Worm (Caenorhabditis elegans) whole organism, L3 larva: ENCODE results near the gene lurp-3.

Source experiments
- ceh-28 ChIP-seq: fragments of 150-350 bp; optimal IDR thresholded peaks from 2 replicates; lab custom pipeline; 2014; ENCODE audit warnings: missing biosample characterization, missing genetic modification reagents, missing genetic modification characterization
- fkh-10 ChIP-seq: sonication (generic microtip); optimal IDR thresholded peaks from 2 replicates; lab custom pipeline; 2017; ENCODE audit warnings: missing biosample characterization, missing genetic modification reagents, missing genetic modification characterization
- nhr-11 ChIP-seq: fragments of 150-350 bp; optimal IDR thresholded peaks from 2 replicates; lab custom pipeline; 2014; ENCODE audit warnings: missing biosample characterization, missing genetic modification characterization
- nhr-28 ChIP-seq: fragments of 150-350 bp; optimal IDR thresholded peaks from 2 replicates; lab custom pipeline; 2014; ENCODE audit warnings: missing biosample characterization, missing genetic modification characterization
- pha-4 ChIP-seq: fragments of 150-350 bp; optimal IDR thresholded peaks from 2 replicates; lab custom pipeline; 2014; ENCODE audit warnings: missing biosample characterization, missing genetic modification reagents, missing genetic modification characterization
- sea-2 ChIP-seq: fragments of 150-350 bp; sonication (generic microtip); optimal IDR thresholded peaks from 4 replicates; lab custom pipeline; 2014; ENCODE audit warnings: missing biosample characterization, missing genetic modification reagents, missing genetic modification characterization
- skn-1 ChIP-seq: fragments of 150-350 bp; optimal IDR thresholded peaks from 2 replicates; lab custom pipeline; 2014; ENCODE audit warnings: missing biosample characterization, missing genetic modification characterization

ce11 chrV:13420640-13421039, 34.9 kb upstream of the lurp-3 start, which contains the start of gene srv-8:
- TF ChIP-seq fkh-10 (GFP tag; lab: Kevin White, UChicago), result no peak
- no peak for TF ChIP-seq skn-1
- no peak for TF ChIP-seq pha-4 (tag; lab: Kevin White, UChicago)
- TF ChIP-seq sea-2 (GFP tag; lab: Kevin White, UChicago), result no peak
- no peak for TF ChIP-seq ceh-28 (tag; lab: Kevin White, UChicago)
- TF ChIP-seq nhr-28 (tag; lab: Kevin White, UChicago), result no peak
- no peak for TF ChIP-seq nhr-11
